Fruit fly (Drosophila melanogaster) Kc167 (cell line): Measurements from ENCODE around the gene CG32262.

Source experiments
- Myc ChIP-seq: fragments of >200 bp; optimal IDR thresholded peaks from 2 replicates; lab custom pipeline; 2017; ENCODE audit warnings: missing external identifiers
- Sin3A ChIP-seq: fragments of >200 bp; optimal IDR thresholded peaks from 2 replicates; lab custom pipeline; 2018; ENCODE audit warnings: missing external identifiers
- h ChIP-seq: fragments of >200 bp; optimal IDR thresholded peaks from 3 replicates; lab custom pipeline; 2018; ENCODE audit warnings: missing external identifiers
- psq ChIP-seq: fragments of >200 bp; optimal IDR thresholded peaks from 2 replicates; lab custom pipeline; 2017; ENCODE audit warnings: missing external identifiers
- ttk ChIP-seq: sonication (Bioruptor generic); optimal IDR thresholded peaks from 2 replicates; lab custom pipeline; 2017; ENCODE audit warnings: missing external identifiers

- TF ChIP-seq h (lab: Kevin White, UChicago), result no peak
- TF ChIP-seq ttk (lab: Kevin White, UChicago), result no peak
- TF ChIP-seq Myc (lab: Kevin White, UChicago), result no peak
- TF ChIP-seq Sin3A (lab: Kevin White, UChicago), result no peak
- no peak for TF ChIP-seq psq
These were observed 6.9 kb upstream of the CG32262 start for dm6 chr3L:3816772-3817483.
